Fruit fly (Drosophila melanogaster) whole organism, embryonic: Measurements from ENCODE around the gene mio.

Source experiments
- Asciz ChIP-seq: fragments of 200-800 bp; sonication (Bioruptor generic); optimal IDR thresholded peaks from 2 replicates; lab custom pipeline; 2017; ENCODE audit warnings: missing biosample characterization, mild to moderate bottlenecking, missing genetic modification characterization, missing genetic modification reagents
- BEAF-32 ChIP-seq: fragments of 200-800 bp; sonication (Bioruptor generic); optimal IDR thresholded peaks from 3 replicates; lab custom pipeline; 2017; ENCODE audit warnings: missing biosample characterization, missing genetic modification characterization, mild to moderate bottlenecking, moderate library complexity, missing genetic modification reagents
- Blimp-1 ChIP-seq: fragments of 200-800 bp; sonication (Bioruptor generic); optimal IDR thresholded peaks from 3 replicates; lab custom pipeline; 2018; ENCODE audit warnings: missing biosample characterization, missing genetic modification characterization, mild to moderate bottlenecking, moderate library complexity, missing genetic modification reagents
- CG1024 ChIP-seq: fragments of 200-800 bp; sonication (Bioruptor generic); IDR thresholded peaks from 2 replicates; pipeline ENCODE4 v1.3.6; 2022; ENCODE audit warnings: missing biosample characterization, missing genetic modification characterization
- CG10366 ChIP-seq: fragments of 200-800 bp; sonication (Bioruptor generic); IDR thresholded peaks from 2 replicates; pipeline ENCODE4 v1.3.6; 2022; ENCODE audit warnings: missing biosample characterization, missing genetic modification characterization
- CG11456 ChIP-seq: fragments of 200-800 bp; sonication (Bioruptor generic); IDR thresholded peaks from 3 replicates; pipeline ENCODE4 v1.3.6; 2022; ENCODE audit warnings: missing biosample characterization, missing genetic modification characterization
- CG12659 ChIP-seq: fragments of 200-800 bp; sonication (Bioruptor generic); optimal IDR thresholded peaks from 3 replicates; lab custom pipeline; 2017; ENCODE audit warnings: mild to moderate bottlenecking, missing biosample characterization, missing genetic modification reagents, missing genetic modification characterization
- CG14441 ChIP-seq: fragments of 200-800 bp; sonication (Bioruptor generic); IDR thresholded peaks from 2 replicates; pipeline ENCODE4 v1.3.6; 2022; ENCODE audit warnings: missing biosample characterization, missing genetic modification characterization
- CG16779 ChIP-seq: fragments of 200-800 bp; sonication (Bioruptor generic); IDR thresholded peaks from 2 replicates; pipeline ENCODE4 v1.3.6; 2022; ENCODE audit warnings: missing biosample characterization, missing genetic modification characterization
- CG2120 ChIP-seq: fragments of 200-800 bp; sonication (Bioruptor generic); optimal IDR thresholded peaks from 3 replicates; lab custom pipeline; 2016; ENCODE audit warnings: missing biosample characterization, missing genetic modification characterization
- CG3065 ChIP-seq: fragments of 200-800 bp; sonication (Bioruptor generic); optimal IDR thresholded peaks from 2 replicates; lab custom pipeline; 2016; ENCODE audit warnings: missing biosample characterization, missing genetic modification characterization
- CG3838 ChIP-seq: fragments of 200-800 bp; sonication (Bioruptor generic); optimal IDR thresholded peaks from 3 replicates; lab custom pipeline; 2016; ENCODE audit warnings: missing biosample characterization, missing genetic modification characterization
- CG4360 ChIP-seq: fragments of 200-800 bp; sonication (Bioruptor generic); IDR thresholded peaks from 2 replicates; pipeline ENCODE4 v1.3.6; 2022; ENCODE audit warnings: missing biosample characterization, missing genetic modification characterization
- CG4730 ChIP-seq: fragments of 200-800 bp; sonication (Bioruptor generic); IDR thresholded peaks from 2 replicates; pipeline ENCODE4 v1.3.6; 2022; ENCODE audit warnings: missing biosample characterization, missing genetic modification characterization
- CG4820 ChIP-seq: fragments of 200-800 bp; sonication (Bioruptor generic); optimal IDR thresholded peaks from 3 replicates; lab custom pipeline; 2016; ENCODE audit warnings: missing biosample characterization, missing genetic modification characterization
- CG6765 ChIP-seq: fragments of 200-800 bp; sonication (Bioruptor generic); optimal IDR thresholded peaks from 3 replicates; lab custom pipeline; 2017; ENCODE audit warnings: missing biosample characterization, mild to moderate bottlenecking, missing genetic modification characterization
- CG7372 ChIP-seq: fragments of 200-800 bp; sonication (Bioruptor generic); IDR thresholded peaks from 2 replicates; pipeline ENCODE4 v1.3.6; 2022; ENCODE audit warnings: missing biosample characterization, missing genetic modification characterization
- CG7556 ChIP-seq: fragments of 200-800 bp; sonication (Bioruptor generic); optimal IDR thresholded peaks from 2 replicates; lab custom pipeline; 2017; ENCODE audit warnings: missing biosample characterization, mild to moderate bottlenecking, missing genetic modification characterization
- CG7786 ChIP-seq: fragments of 200-800 bp; sonication (Bioruptor generic); optimal IDR thresholded peaks from 2 replicates; lab custom pipeline; 2016; ENCODE audit warnings: missing biosample characterization, missing genetic modification characterization
- CG8359 ChIP-seq: fragments of 200-800 bp; sonication (Bioruptor generic); optimal IDR thresholded peaks from 2 replicates; lab custom pipeline; 2017; ENCODE audit warnings: missing biosample characterization, mild to moderate bottlenecking, missing genetic modification characterization, borderline replicate concordance
- CG9437 ChIP-seq: fragments of 200-800 bp; sonication (Bioruptor generic); optimal IDR thresholded peaks from 2 replicates; lab custom pipeline; 2018; ENCODE audit warnings: missing biosample characterization, mild to moderate bottlenecking, missing genetic modification characterization
- Dref ChIP-seq: fragments of 200-800 bp; sonication (Bioruptor generic); IDR thresholded peaks from 2 replicates; pipeline ENCODE4 v1.3.6; 2022; ENCODE audit warnings: missing biosample characterization, missing genetic modification characterization
- H15 ChIP-seq: fragments of 200-800 bp; sonication (Bioruptor generic); IDR thresholded peaks from 3 replicates; pipeline ENCODE4 v1.3.6; 2022; ENCODE audit warnings: missing biosample characterization, missing genetic modification characterization
- HmgZ ChIP-seq: fragments of 200-800 bp; sonication (Bioruptor generic); optimal IDR thresholded peaks from 2 replicates; lab custom pipeline; 2018; ENCODE audit warnings: missing biosample characterization, mild to moderate bottlenecking, missing genetic modification characterization
- Hr39 ChIP-seq: fragments of >200 bp; optimal IDR thresholded peaks from 2 replicates; lab custom pipeline; 2017
- Hsf ChIP-seq: fragments of 200-800 bp; sonication (Bioruptor generic); optimal IDR thresholded peaks from 3 replicates; lab custom pipeline; 2016; ENCODE audit warnings: missing biosample characterization, missing genetic modification characterization
- MESR4 ChIP-seq: fragments of 200-800 bp; sonication (Bioruptor generic); optimal IDR thresholded peaks from 2 replicates; lab custom pipeline; 2018; ENCODE audit warnings: missing biosample characterization, mild to moderate bottlenecking, missing genetic modification characterization, moderate library complexity
- Mad ChIP-seq: fragments of 200-800 bp; sonication (Bioruptor generic); optimal IDR thresholded peaks from 2 replicates; lab custom pipeline; 2016; ENCODE audit warnings: missing biosample characterization, missing genetic modification characterization
- Med ChIP-seq: fragments of 200-800 bp; sonication (Bioruptor generic); peaks from one replicate; lab custom pipeline; 2016; ENCODE audit warnings: missing biosample characterization, missing genetic modification characterization, mild to moderate bottlenecking, inconsistent platforms, moderate library complexity
- Oaz ChIP-seq: fragments of 200-800 bp; sonication (Bioruptor generic); IDR thresholded peaks from 2 replicates; pipeline ENCODE4 v1.3.6; 2022; ENCODE audit warnings: missing biosample characterization, missing genetic modification characterization
- Opbp ChIP-seq: fragments of 200-800 bp; sonication (Bioruptor generic); IDR thresholded peaks from 3 replicates; pipeline ENCODE4 v1.3.6; 2022; ENCODE audit warnings: missing biosample characterization, missing genetic modification characterization; ENCODE audit not compliant: partially characterized antibody
- cg ChIP-seq: fragments of 200-800 bp; sonication (Bioruptor generic); optimal IDR thresholded peaks from 3 replicates; lab custom pipeline; 2019; ENCODE audit warnings: missing biosample characterization, mild to moderate bottlenecking, missing genetic modification characterization, moderate library complexity
- chm ChIP-seq: fragments of 200-800 bp; sonication (Bioruptor generic); IDR thresholded peaks from 2 replicates; pipeline ENCODE4 v1.3.6; 2022; ENCODE audit warnings: missing biosample characterization, missing genetic modification characterization
- crol ChIP-seq: fragments of 200-800 bp; sonication (Bioruptor generic); IDR thresholded peaks from 2 replicates; pipeline ENCODE4 v1.3.6; 2022; ENCODE audit warnings: missing biosample characterization, missing genetic modification characterization
- exex ChIP-seq: fragments of 200-800 bp; sonication (Bioruptor generic); optimal IDR thresholded peaks from 4 replicates; lab custom pipeline; 2018; ENCODE audit warnings: missing biosample characterization, mild to moderate bottlenecking, missing genetic modification characterization, moderate library complexity
- fd3F ChIP-seq: fragments of 200-800 bp; sonication (Bioruptor generic); optimal IDR thresholded peaks from 2 replicates; lab custom pipeline; 2018; ENCODE audit warnings: missing biosample characterization, mild to moderate bottlenecking, missing genetic modification characterization, moderate library complexity
- fd64A ChIP-seq: fragments of 200-800 bp; sonication (Bioruptor generic); optimal IDR thresholded peaks from 3 replicates; lab custom pipeline; 2018; ENCODE audit warnings: missing biosample characterization, mild to moderate bottlenecking, missing genetic modification characterization
- fd96Cb ChIP-seq: fragments of 200-800 bp; sonication (Bioruptor generic); optimal IDR thresholded peaks from 2 replicates; lab custom pipeline; 2018; ENCODE audit warnings: missing biosample characterization, mild to moderate bottlenecking, missing genetic modification characterization, moderate library complexity
- fu2 ChIP-seq: fragments of 200-800 bp; sonication (Bioruptor generic); optimal IDR thresholded peaks from 2 replicates; lab custom pipeline; 2016; ENCODE audit warnings: missing biosample characterization, missing genetic modification characterization
- gro ChIP-seq: fragments of 200-800 bp; sonication (Bioruptor generic); optimal IDR thresholded peaks from 2 replicates; lab custom pipeline; 2016; ENCODE audit warnings: missing biosample characterization, missing genetic modification characterization
- hb ChIP-seq: fragments of 200-800 bp; sonication (Bioruptor generic); IDR thresholded peaks from 3 replicates; pipeline ENCODE4 v1.3.6; 2022; ENCODE audit warnings: missing biosample characterization, missing genetic modification characterization; ENCODE audit not compliant: partially characterized antibody
- hth ChIP-seq: fragments of >200 bp; optimal IDR thresholded peaks from 2 replicates; lab custom pipeline; 2017; ENCODE audit warnings: inconsistent platforms
- knrl ChIP-seq: fragments of 200-800 bp; sonication (Bioruptor generic); IDR thresholded peaks from 3 replicates; pipeline ENCODE4 v1.3.6; 2022; ENCODE audit warnings: missing biosample characterization, missing genetic modification characterization; ENCODE audit not compliant: partially characterized antibody
- luna ChIP-seq: fragments of 200-800 bp; sonication (Bioruptor generic); optimal IDR thresholded peaks from 2 replicates; lab custom pipeline; 2016; ENCODE audit warnings: missing biosample characterization, missing genetic modification characterization
- onecut ChIP-seq: fragments of 200-800 bp; sonication (Bioruptor generic); IDR thresholded peaks from 2 replicates; pipeline ENCODE4 v1.3.6; 2022; ENCODE audit warnings: missing biosample characterization, missing genetic modification characterization
- pb ChIP-seq: fragments of 200-800 bp; sonication (Bioruptor generic); optimal IDR thresholded peaks from 3 replicates; lab custom pipeline; 2016; ENCODE audit warnings: missing biosample characterization, missing genetic modification characterization
- pita ChIP-seq: fragments of 200-800 bp; sonication (Bioruptor generic); optimal IDR thresholded peaks from 2 replicates; lab custom pipeline; 2017; ENCODE audit warnings: missing biosample characterization, mild to moderate bottlenecking, missing genetic modification characterization
- schlank ChIP-seq: fragments of 200-800 bp; sonication (Bioruptor generic); optimal IDR thresholded peaks from 2 replicates; lab custom pipeline; 2018; ENCODE audit warnings: missing biosample characterization, mild to moderate bottlenecking, missing genetic modification characterization
- tio ChIP-seq: fragments of 200-800 bp; sonication (Bioruptor generic); optimal IDR thresholded peaks from 2 replicates; lab custom pipeline; 2017; ENCODE audit warnings: missing biosample characterization, missing genetic modification characterization, inconsistent platforms
- toy ChIP-seq: fragments of 200-800 bp; sonication (Bioruptor generic); IDR thresholded peaks from 2 replicates; pipeline ENCODE4 v1.3.6; 2022; ENCODE audit warnings: missing biosample characterization, missing genetic modification characterization
- twi ChIP-seq: fragments of 200-800 bp; optimal IDR thresholded peaks from 2 replicates; lab custom pipeline; 2019; ENCODE audit warnings: missing biosample characterization, mild to moderate bottlenecking, missing genetic modification characterization, moderate library complexity

The mio gene

dm6 chr2L:2236722-2237121, 19.6 kb downstream of the mio start, which contains the start of gene Sec24CD (continued):
- TF ChIP-seq toy = no peak
- no peak for TF ChIP-seq CG4820
- no peak for TF ChIP-seq CG3838 (GFP tag; lab: Kevin White, UChicago)
- TF ChIP-seq Opbp (GFP tag; lab: Robert Waterston, UW) = peak; percentile 92; the same call in 2 of the 3 replicates
- peak; percentile 59; the same call in 2 of the 3 replicates for TF ChIP-seq knrl (GFP tag; lab: Robert Waterston, UW)
- TF ChIP-seq CG4730 (GFP tag; lab: Robert Waterston, UW) = no peak
- TF ChIP-seq CG7372 (GFP tag; lab: Robert Waterston, UW) = no peak
- no peak for TF ChIP-seq fd64A (GFP tag; lab: Kevin White, UChicago)
- no peak for TF ChIP-seq chm
- no peak for TF ChIP-seq Hr39 (lab: Kevin White, UChicago)
- TF ChIP-seq CG8359 (GFP tag; lab: Kevin White, UChicago) = no peak
- TF ChIP-seq fu2 (GFP tag; lab: Kevin White, UChicago) = no peak
- TF ChIP-seq onecut (GFP tag; lab: Robert Waterston, UW) = peak; percentile 77
- TF ChIP-seq hb (GFP tag; lab: Robert Waterston, UW) = peak; percentile 93

- TF ChIP-seq Hsf = no peak
- TF ChIP-seq Blimp-1 (GFP tag; lab: Kevin White, UChicago) = no peak
- TF ChIP-seq Asciz (GFP tag; lab: Kevin White, UChicago) = no peak
- TF ChIP-seq CG6765 = no peak
- TF ChIP-seq Mad (GFP tag; lab: Kevin White, UChicago) = no peak
- no peak for TF ChIP-seq Med (GFP tag; lab: Kevin White, UChicago)
- no peak for TF ChIP-seq CG11456 (GFP tag; lab: Robert Waterston, UW)
- no peak for TF ChIP-seq CG16779
- TF ChIP-seq fd96Cb = no peak
- TF ChIP-seq MESR4 = no peak
- no peak for TF ChIP-seq CG3065 (GFP tag; lab: Kevin White, UChicago)
- TF ChIP-seq HmgZ = no peak
- TF ChIP-seq crol (GFP tag; lab: Robert Waterston, UW) = no peak
- TF ChIP-seq CG10366 (GFP tag; lab: Robert Waterston, UW) = no peak
- TF ChIP-seq CG2120 (GFP tag; lab: Kevin White, UChicago) = no peak
- TF ChIP-seq Dref (GFP tag; lab: Robert Waterston, UW) = no peak
- TF ChIP-seq pb (GFP tag; lab: Kevin White, UChicago) = no peak
- TF ChIP-seq CG9437 (GFP tag; lab: Kevin White, UChicago) = no peak
Measured at dm6 chr2L:2238151-2238550, 21.1 kb downstream of the mio start, which contains the start of gene Tengl3. TSS of gene Tengl3 (minus strand) at chr2L:2238251.

dm6 chr2L:2239284-2239683, 22.2 kb downstream of the mio start, which contains the start of gene Tengl2:
TSS of gene Tengl2 (minus strand) at chr2L:2239384.
- no peak for TF ChIP-seq CG1024 (GFP tag; lab: Robert Waterston, UW)
- no peak for TF ChIP-seq hth
- TF ChIP-seq schlank (tag; lab: Kevin White, UChicago) = no peak
- TF ChIP-seq exex (tag; lab: Kevin White, UChicago) = no peak
- no peak for TF ChIP-seq H15 (GFP tag; lab: Robert Waterston, UW)
- TF ChIP-seq Oaz (GFP tag; lab: Robert Waterston, UW) = no peak
- TF ChIP-seq BEAF-32 (GFP tag; lab: Kevin White, UChicago) = no peak
- TF ChIP-seq CG12659 = no peak
- TF ChIP-seq cg (GFP tag; lab: Kevin White, UChicago) = no peak
- no peak for TF ChIP-seq twi (tag; lab: Kevin White, UChicago)
- no peak for TF ChIP-seq CG4360
- TF ChIP-seq luna = no peak
- no peak for TF ChIP-seq CG7786 (GFP tag; lab: Kevin White, UChicago)
- no peak for TF ChIP-seq pita
- TF ChIP-seq CG7556 (GFP tag; lab: Kevin White, UChicago) = no peak
- no peak for TF ChIP-seq fd3F (GFP tag; lab: Kevin White, UChicago)
- TF ChIP-seq tio (GFP tag; lab: Kevin White, UChicago) = no peak
- TF ChIP-seq gro (GFP tag; lab: Kevin White, UChicago) = no peak
- no peak for TF ChIP-seq CG14441 (GFP tag; lab: Robert Waterston, UW)
